Worm (Caenorhabditis elegans) whole organism, L3 larva: ENCODE data around the gene C05A2.4.

Source experiments
- ceh-16 ChIP-seq: sonication (generic microtip); optimal IDR thresholded peaks from 2 replicates; lab custom pipeline; 2017; ENCODE audit warnings: missing biosample characterization, missing genetic modification characterization
- ceh-28 ChIP-seq: fragments of 150-350 bp; optimal IDR thresholded peaks from 2 replicates; lab custom pipeline; 2014; ENCODE audit warnings: missing biosample characterization, missing genetic modification reagents, missing genetic modification characterization
- elt-2 ChIP-seq: sonication (generic microtip); optimal IDR thresholded peaks from 2 replicates; lab custom pipeline; 2016; ENCODE audit warnings: missing genetic modification reagents, mild to moderate bottlenecking, missing genetic modification characterization, missing compliant biosample characterization
- jun-1 ChIP-seq: fragments of 150-350 bp; optimal IDR thresholded peaks from 2 replicates; lab custom pipeline; 2014; ENCODE audit warnings: missing biosample characterization, missing genetic modification reagents, missing genetic modification characterization
- nhr-67 ChIP-seq: fragments of 150-350 bp; optimal IDR thresholded peaks from 2 replicates; lab custom pipeline; 2014; ENCODE audit warnings: missing biosample characterization, missing genetic modification characterization

ce11 chrV:10671618-10672017, 23.7 kb upstream of the C05A2.4 start, which contains the start of gene ceh-22:
- TF ChIP-seq jun-1 (tag; lab: Kevin White, UChicago) (no peak), ceh-28 (tag; lab: Kevin White, UChicago) (no peak), ceh-16 (tag; lab: Kevin White, UChicago) (no peak), nhr-67 (no peak), elt-2 (tag; lab: Kevin White, UChicago) (no peak)
